Fruit fly (Drosophila melanogaster): ENCODE results near the gene Ilp6.

The Ilp6 gene

DNA sequence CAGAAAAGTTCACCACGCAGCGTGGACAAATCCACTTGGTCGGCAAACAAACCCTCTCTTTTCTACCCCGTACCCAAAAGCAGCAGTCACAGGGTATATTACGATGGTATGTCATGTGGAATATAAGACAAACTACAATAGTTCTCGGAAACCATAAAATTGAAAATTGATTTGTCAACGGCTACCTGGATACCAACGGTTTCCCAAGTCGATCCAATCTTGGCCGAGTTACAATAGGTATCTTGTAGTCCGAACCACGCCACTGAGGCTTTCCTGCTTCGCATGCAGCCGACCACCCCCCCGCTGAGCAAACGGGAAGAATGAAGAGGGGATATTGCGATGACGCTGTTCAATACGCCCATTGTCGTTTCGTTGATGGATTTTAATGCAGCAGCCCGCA is 16.1 kb downstream of the Ilp6 start (continued):
- TF ChIP-seq fd85E (GFP tag; optimal IDR thresholded peaks at IDR 0.05), result no peak
- peak; percentile 41 for TF ChIP-seq CG8319 (GFP tag; optimal IDR thresholded peaks at IDR 0.05)
- TF ChIP-seq Eip75B (GFP tag; optimal IDR thresholded peaks at IDR 0.05), result peak; percentile 78
- TF ChIP-seq lz (GFP tag; optimal IDR thresholded peaks at IDR 0.05), result peak; percentile 79
- peak; percentile 48 for TF ChIP-seq CG34406 (GFP tag; optimal IDR thresholded peaks at IDR 0.05)
- TF ChIP-seq Eip93F (GFP tag; optimal IDR thresholded peaks at IDR 0.05), result peak; percentile 11
- TF ChIP-seq CG4318 (GFP tag; optimal IDR thresholded peaks at IDR 0.05), result no peak
- TF ChIP-seq eg (GFP tag; IDR thresholded peaks at IDR 0.05), result peak; percentile 61
- peak; percentile 52 for TF ChIP-seq OdsH (GFP tag; optimal IDR thresholded peaks at IDR 0.05)
- TF ChIP-seq esn (GFP tag; optimal IDR thresholded peaks at IDR 0.05), result peak; percentile 66
- peak in 1 of 2 experiments; percentile 31 for TF ChIP-seq salr (GFP tag; optimal IDR thresholded peaks at IDR 0.05)
- TF ChIP-seq CG31627 (GFP tag; optimal IDR thresholded peaks at IDR 0.05), result peak; percentile 75
- TF ChIP-seq Hr39 (GFP tag; optimal IDR thresholded peaks at IDR 0.05), result peak; percentile 80
- TF ChIP-seq Hr38 (GFP tag; optimal IDR thresholded peaks at IDR 0.05), result no peak
- no peak for TF ChIP-seq CG11294 (GFP tag; IDR thresholded peaks at IDR 0.05)
- TF ChIP-seq Lpt (GFP tag; optimal IDR thresholded peaks at IDR 0.05), result peak; percentile 26
- TF ChIP-seq CG15336 (GFP tag; IDR thresholded peaks at IDR 0.05), result peak; percentile 57; the same call in 1 of the 2 replicates
- peak; percentile 5 for TF ChIP-seq CG6808 (GFP tag; optimal IDR thresholded peaks at IDR 0.05)
- TF ChIP-seq CG6792 (GFP tag; optimal IDR thresholded peaks at IDR 0.05), result peak; percentile 66
- TF ChIP-seq CG8119 (GFP tag; IDR thresholded peaks at IDR 0.05), result peak; percentile 62; the same call in 1 of the 3 replicates
- peak; percentile 69 for TF ChIP-seq Sox102F (GFP tag; optimal IDR thresholded peaks at IDR 0.05)
- no peak for TF ChIP-seq CG6854 (GFP tag; optimal IDR thresholded peaks at IDR 0.05)
- peak; percentile 65 for TF ChIP-seq CG3032 (tag; optimal IDR thresholded peaks at IDR 0.05)
- TF ChIP-seq CG8632 (GFP tag; optimal IDR thresholded peaks at IDR 0.05), result peak; percentile 61
- peak; percentile 59 for TF ChIP-seq Hr4 (GFP tag; optimal IDR thresholded peaks at IDR 0.05)
- TF ChIP-seq achi (GFP tag; optimal IDR thresholded peaks at IDR 0.05), result peak; percentile 56
- peak; percentile 61 for TF ChIP-seq acj6 (GFP tag; optimal IDR thresholded peaks at IDR 0.05)
- TF ChIP-seq spab (GFP tag; optimal IDR thresholded peaks at IDR 0.05), result peak; percentile 36
- TF ChIP-seq CG3919 (GFP tag; optimal IDR thresholded peaks at IDR 0.05), result peak; percentile 61
- no peak for TF ChIP-seq dac (GFP tag; optimal IDR thresholded peaks at IDR 0.05)
- TF ChIP-seq Ets96B (tag; optimal IDR thresholded peaks at IDR 0.05), result peak; percentile 54
- no peak for TF ChIP-seq CG6276 (GFP tag; optimal IDR thresholded peaks at IDR 0.05)
- peak; percentile 58 for TF ChIP-seq Ets21C (GFP tag; optimal IDR thresholded peaks at IDR 0.05)
- peak; percentile 74 for TF ChIP-seq CG7368 (GFP tag; optimal IDR thresholded peaks at IDR 0.05)
- TF ChIP-seq ss (GFP tag; optimal IDR thresholded peaks at IDR 0.05), result no peak
- TF ChIP-seq Gug (GFP tag; IDR thresholded peaks at IDR 0.05), result peak; percentile 35; the same call in 1 of the 2 replicates
- peak; percentile 80 for TF ChIP-seq cyc (GFP tag; optimal IDR thresholded peaks at IDR 0.05)
- peak; percentile 74 for TF ChIP-seq Met (GFP tag; optimal IDR thresholded peaks at IDR 0.05)

DNA sequence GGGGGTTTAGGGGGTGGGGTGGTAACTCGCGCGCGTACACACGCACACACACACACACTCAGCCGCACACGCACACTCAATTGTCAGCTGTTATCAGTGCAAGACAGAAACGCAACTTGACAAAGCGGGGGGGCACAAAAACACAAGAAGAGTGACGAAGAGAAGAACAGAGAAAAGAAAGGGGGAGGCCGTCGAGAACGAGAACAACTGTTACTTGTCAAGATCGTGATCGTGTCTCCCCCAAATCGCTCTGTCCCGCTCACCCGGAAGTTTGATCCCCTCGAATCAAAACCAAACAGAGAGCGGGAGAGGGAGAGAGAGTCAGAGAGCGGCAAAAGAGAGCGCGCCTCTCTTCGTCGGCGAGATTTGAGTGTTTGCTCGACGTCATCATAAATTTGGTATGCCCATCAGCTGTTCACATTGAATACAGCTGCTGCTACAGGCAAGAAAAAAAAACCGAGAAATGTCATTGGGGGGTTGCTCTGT is 17.1 kb downstream of the Ilp6 start:
- peak; percentile 24 for TF ChIP-seq Lpt (GFP tag; optimal IDR thresholded peaks at IDR 0.05)
- peak; percentile 71 for TF ChIP-seq fkh (GFP tag; optimal IDR thresholded peaks at IDR 0.05)
- peak; percentile 44 for TF ChIP-seq esn (GFP tag; optimal IDR thresholded peaks at IDR 0.05)
- TF ChIP-seq Eip78C (GFP tag), result peak; percentile 82
- TF ChIP-seq topi (GFP tag; optimal IDR thresholded peaks at IDR 0.05), result peak; percentile 47
- TF ChIP-seq Eip75B (GFP tag; optimal IDR thresholded peaks at IDR 0.05), result no peak
- TF ChIP-seq vri (GFP tag; optimal IDR thresholded peaks at IDR 0.05), result peak; percentile 77
- TF ChIP-seq Sox14 (GFP tag; optimal IDR thresholded peaks at IDR 0.05), result peak; percentile 70
- TF ChIP-seq Hr39 (GFP tag; optimal IDR thresholded peaks at IDR 0.05), result no peak
- TF ChIP-seq CG6854 (GFP tag; optimal IDR thresholded peaks at IDR 0.05), result peak; percentile 91
- 0 out of 3 replicates have a peak, but pooled peaks have one; percentile 19 for TF ChIP-seq CG8119 (GFP tag; IDR thresholded peaks at IDR 0.05)
- TF ChIP-seq CG8632 (GFP tag; optimal IDR thresholded peaks at IDR 0.05), result no peak
- TF ChIP-seq CG3919 (GFP tag; optimal IDR thresholded peaks at IDR 0.05), result peak; percentile 24
- TF ChIP-seq ss (GFP tag; optimal IDR thresholded peaks at IDR 0.05), result peak; percentile 47 to 52
- no peak for TF ChIP-seq acj6 (GFP tag; optimal IDR thresholded peaks at IDR 0.05)
- TF ChIP-seq eg (GFP tag; IDR thresholded peaks at IDR 0.05), result 0 out of 3 replicates have a peak, but pooled peaks have one; percentile 28
- TF ChIP-seq dsx (GFP tag; optimal IDR thresholded peaks at IDR 0.05; ENCODE audit: poor library complexity, severe bottlenecking), result peak; percentile 47
- no peak for TF ChIP-seq Hr38 (GFP tag; optimal IDR thresholded peaks at IDR 0.05)
- peak; percentile 73; the same call in 2 of the 3 replicates for TF ChIP-seq CG6163 (GFP tag; IDR thresholded peaks at IDR 0.05)
- peak; percentile 34 for TF ChIP-seq Sox102F (GFP tag; optimal IDR thresholded peaks at IDR 0.05)
- no peak for TF ChIP-seq achi (GFP tag; optimal IDR thresholded peaks at IDR 0.05)
- peak; percentile 89 for TF ChIP-seq svp (GFP tag)
- TF ChIP-seq CG7368 (GFP tag; optimal IDR thresholded peaks at IDR 0.05), result no peak
- peak; percentile 27 for TF ChIP-seq CG6276 (GFP tag; optimal IDR thresholded peaks at IDR 0.05)
- no peak for TF ChIP-seq CG32006 (GFP tag; optimal IDR thresholded peaks at IDR 0.05)
- no peak for TF ChIP-seq fd59A (GFP tag; optimal IDR thresholded peaks at IDR 0.05)
- TF ChIP-seq CG11294 (GFP tag; IDR thresholded peaks at IDR 0.05), result no peak
- TF ChIP-seq CG9139 (GFP tag; optimal IDR thresholded peaks at IDR 0.05), result peak; percentile 33
